Fruit fly (Drosophila melanogaster): ENCODE measurements around the gene CG12880.

DNA sequence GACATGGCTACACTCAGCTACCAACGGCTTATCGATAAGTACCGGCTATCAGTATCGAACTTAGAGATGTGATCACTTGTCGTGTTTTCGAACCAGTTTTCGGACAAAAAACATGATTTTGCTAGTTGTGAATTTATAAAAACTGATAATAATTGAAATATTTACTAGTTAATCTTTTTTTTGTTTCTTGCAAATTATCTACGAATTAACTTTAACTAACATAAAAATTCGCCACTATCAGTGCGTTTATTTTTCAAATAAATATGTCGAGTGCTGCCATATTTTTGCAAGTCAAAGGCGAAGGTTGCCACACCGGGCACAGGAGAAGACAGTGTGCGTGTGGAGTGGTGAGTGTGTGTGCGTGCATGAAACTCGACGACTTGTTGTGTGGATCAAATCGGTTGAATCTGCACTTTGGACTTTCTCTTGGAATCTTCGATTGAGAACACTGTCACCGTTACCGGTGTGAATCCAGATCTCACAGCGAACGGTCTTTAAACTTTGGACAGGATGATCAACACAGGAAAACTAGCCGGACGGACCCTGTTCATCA, 8.5 kb upstream of the CG12880 start, which contains the start of gene Hsdl2:
- TF ChIP-seq usp (GFP tag; optimal IDR thresholded peaks at IDR 0.05) (no peak), pan (optimal IDR thresholded peaks at IDR 0.05) (no peak), psq (optimal IDR thresholded peaks at IDR 0.05) (no peak), Dll (optimal IDR thresholded peaks at IDR 0.05) (no peak), CG8478 (optimal IDR thresholded peaks at IDR 0.05) (no peak)

Data from whole organism.